Worm (Caenorhabditis elegans): ENCODE measurements around the gene pals-40.
A peak's percentile ranks its signal among the peaks of the same experiment; 100 is the strongest.
"Not testable (repeated sequence)": the region's sequence is repeated elsewhere in the genome, so short reads cannot be mapped to it uniquely, and the experiment has no call there.

The pals-40 gene

DNA sequence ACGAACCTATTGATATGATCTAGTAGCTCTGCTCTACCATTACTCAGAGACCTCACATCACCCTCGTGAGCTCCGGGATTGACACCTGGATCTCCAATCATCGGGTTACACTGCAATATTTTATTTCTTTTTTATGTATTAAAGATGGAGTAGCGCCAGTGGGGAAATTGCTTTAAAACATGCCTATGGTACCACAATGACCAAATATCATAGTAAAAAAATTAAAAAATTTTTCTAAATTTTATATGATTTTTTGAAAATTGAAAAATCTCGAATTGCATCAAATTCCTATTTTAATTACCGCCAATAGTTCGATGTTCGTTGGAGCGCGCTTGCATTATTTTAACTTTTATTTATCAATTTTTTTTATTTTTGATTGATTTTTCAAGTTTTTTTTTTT lies at the start of gene pals-40:
Gene pals-40 (minus strand): TSS at position 101 of the 400 bp plus-strand sequence.
- TF ChIP-seq ets-5 (GFP tag; IDR thresholded peaks at IDR 0.05); nhr-237 (tag; optimal IDR thresholded peaks at IDR 0.05); ceh-63 (GFP tag; optimal IDR thresholded peaks at IDR 0.05): not testable (repeated sequence)

DNA sequence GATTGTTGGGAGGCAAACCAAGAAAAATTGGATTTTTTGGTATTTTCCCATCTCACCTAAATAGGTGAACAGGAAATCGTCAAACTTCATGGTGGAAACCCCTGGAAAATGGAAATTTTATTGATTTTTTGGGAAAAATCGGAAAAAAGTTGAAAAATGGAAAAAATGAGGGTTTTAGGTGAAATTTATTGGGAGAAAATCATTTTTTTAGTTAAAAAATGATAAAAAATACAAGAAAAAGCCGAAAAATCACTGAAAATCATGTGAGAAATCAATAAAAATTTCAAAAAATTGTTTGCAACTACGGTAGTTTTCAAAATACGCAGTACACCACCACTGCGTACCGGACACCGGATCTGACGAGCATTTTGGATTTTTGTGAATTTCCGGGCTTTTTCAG lies 49.3 kb upstream of the pals-40 start, which contains the start of gene lelo-2:
Gene lelo-2 (minus strand): TSS at position 101 of the 400 bp plus-strand sequence.
- no peak for TF ChIP-seq nhr-71 (tag; optimal IDR thresholded peaks at IDR 0.05)

- peak; percentile 44 for TF ChIP-seq unc-130 (tag; optimal IDR thresholded peaks at IDR 0.05)
- no peak for TF ChIP-seq nhr-84 (tag; optimal IDR thresholded peaks at IDR 0.05)
- no peak for TF ChIP-seq pag-3 (tag; optimal IDR thresholded peaks at IDR 0.05; ENCODE audit: borderline replicate concordance, insufficient read depth)
- no peak for TF ChIP-seq hpl-2 (GFP tag; optimal IDR thresholded peaks at IDR 0.05)
- peak; percentile 76 for TF ChIP-seq skn-1 (tag; optimal IDR thresholded peaks at IDR 0.05)
- peak; percentile 44 for TF ChIP-seq fkh-8 (tag; optimal IDR thresholded peaks at IDR 0.05)
- TF ChIP-seq fkh-4 (tag; optimal IDR thresholded peaks at IDR 0.05; ENCODE audit: borderline replicate concordance) = no peak
- TF ChIP-seq sptf-1 (tag; optimal IDR thresholded peaks at IDR 0.05) = no peak
- peak; percentile 67 to 81 for TF ChIP-seq lsy-2 (tag; optimal IDR thresholded peaks at IDR 0.05)
- peak; percentile 86 for TF ChIP-seq nhr-47 (tag; optimal IDR thresholded peaks at IDR 0.05)
- no peak for TF ChIP-seq tlp-1 (tag; optimal IDR thresholded peaks at IDR 0.05)
- no peak for TF ChIP-seq hlh-4 (tag; optimal IDR thresholded peaks at IDR 0.05)
- no peak for TF ChIP-seq C34B4.2 (tag; optimal IDR thresholded peaks at IDR 0.05)
- peak; percentile 51 for TF ChIP-seq mep-1 (tag; optimal IDR thresholded peaks at IDR 0.05)
- TF ChIP-seq elt-3 (tag; optimal IDR thresholded peaks at IDR 0.05) = peak in 2 of 6 experiments; percentile 9 to 11
- peak; percentile 75 for TF ChIP-seq irx-1 (tag; optimal IDR thresholded peaks at IDR 0.05)
- TF ChIP-seq ztf-4 (tag; optimal IDR thresholded peaks at IDR 0.05) = no peak
- TF ChIP-seq ets-5 (GFP tag; IDR thresholded peaks at IDR 0.05) = no peak
- TF ChIP-seq zip-4 (GFP tag; optimal IDR thresholded peaks at IDR 0.05) = peak; percentile 54
- peak; percentile 57 for TF ChIP-seq sup-37 (GFP tag; optimal IDR thresholded peaks at IDR 0.05)
- no peak for TF ChIP-seq pax-3 (tag; optimal IDR thresholded peaks at IDR 0.05)
- peak; percentile 7 for TF ChIP-seq lin-39 (tag; optimal IDR thresholded peaks at IDR 0.05)
- peak; percentile 24 for TF ChIP-seq fkh-10 (GFP tag; optimal IDR thresholded peaks at IDR 0.05)
- TF ChIP-seq unc-30 (tag; optimal IDR thresholded peaks at IDR 0.05) = no peak
- peak; percentile 60 for TF ChIP-seq nhr-90 (tag; optimal IDR thresholded peaks at IDR 0.05; ENCODE audit: poor library complexity)
- no peak for TF ChIP-seq nhr-76 (tag; optimal IDR thresholded peaks at IDR 0.05)
- TF ChIP-seq vab-15 (tag; optimal IDR thresholded peaks at IDR 0.05) = no peak
- TF ChIP-seq C04F5.9 (tag; optimal IDR thresholded peaks at IDR 0.05) = no peak
- TF ChIP-seq ces-1 (GFP tag; optimal IDR thresholded peaks at IDR 0.05) = no peak
- peak; percentile 34 for TF ChIP-seq F16B12.6 (tag; optimal IDR thresholded peaks at IDR 0.05)
- no peak for TF ChIP-seq lir-3 (tag; optimal IDR thresholded peaks at IDR 0.05; ENCODE audit: poor library complexity)
- TF ChIP-seq jun-1 (tag; optimal IDR thresholded peaks at IDR 0.05) = peak; percentile 47
- peak; percentile 1 for TF ChIP-seq nhr-237 (tag; optimal IDR thresholded peaks at IDR 0.05)
- peak in 1 of 2 experiments; percentile 57 for TF ChIP-seq mdl-1 (tag; optimal IDR thresholded peaks at IDR 0.05)
- no peak for TF ChIP-seq mef-2 (tag; optimal IDR thresholded peaks at IDR 0.05)
- TF ChIP-seq nhr-77 (tag; optimal IDR thresholded peaks at IDR 0.05) = peak; percentile 34
- TF ChIP-seq ceh-8 (GFP tag; optimal IDR thresholded peaks at IDR 0.05) = peak; percentile 53
- TF ChIP-seq zag-1 (tag; optimal IDR thresholded peaks at IDR 0.05) = no peak
- TF ChIP-seq aly-2 (tag; optimal IDR thresholded peaks at IDR 0.05) = peak; percentile 19
- no peak for TF ChIP-seq unc-62 (GFP tag; optimal IDR thresholded peaks at IDR 0.05)
- no peak for TF ChIP-seq ceh-90 (tag; optimal IDR thresholded peaks at IDR 0.05)
- TF ChIP-seq lin-14 (GFP tag; optimal IDR thresholded peaks at IDR 0.05) = peak; percentile 58
- TF ChIP-seq ceh-82 (tag; optimal IDR thresholded peaks at IDR 0.05) = peak; percentile 46 to 85 (median 58)
- no peak for TF ChIP-seq aha-1 (tag; optimal IDR thresholded peaks at IDR 0.05)
- TF ChIP-seq lin-35 (GFP tag; optimal IDR thresholded peaks at IDR 0.05) = peak; percentile 59 to 74
- TF ChIP-seq snu-23 (GFP tag; optimal IDR thresholded peaks at IDR 0.05) = peak; percentile 82
Observed at ce11 chrIII:1424305-1424704, 46.5 kb upstream of the pals-40 start.

Data from whole organism, L1 larva.